Fruit fly (Drosophila melanogaster): ENCODE data around the gene Cyp312a1.
A peak's percentile ranks its signal among the peaks of the same experiment; 100 is the strongest.

Cyp312a1 gene

DNA sequence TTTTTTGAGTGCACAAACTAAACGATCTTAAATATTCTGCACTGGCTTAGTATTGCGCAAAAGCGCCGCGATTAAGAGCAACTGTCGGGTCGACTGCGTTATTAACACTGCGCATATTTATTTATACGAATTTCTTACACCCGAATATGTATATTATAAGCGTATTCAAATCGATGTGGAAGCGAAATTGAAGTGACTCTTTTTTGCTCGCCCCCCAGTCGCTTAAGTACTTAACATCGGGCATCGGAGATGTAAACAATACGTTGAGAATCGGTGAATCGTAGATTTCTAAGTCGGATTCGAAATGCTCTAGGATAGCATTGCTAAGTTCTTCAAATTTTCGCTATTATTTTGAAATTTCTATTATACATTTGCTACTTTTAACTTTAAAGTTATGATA is at the start of gene Cyp312a1:
Gene Cyp312a1, minus strand, starts transcription at position 101 of the 400 bp plus-strand sequence.
- no peak for TF ChIP-seq noc (tag; optimal IDR thresholded peaks at IDR 0.05)

DNA sequence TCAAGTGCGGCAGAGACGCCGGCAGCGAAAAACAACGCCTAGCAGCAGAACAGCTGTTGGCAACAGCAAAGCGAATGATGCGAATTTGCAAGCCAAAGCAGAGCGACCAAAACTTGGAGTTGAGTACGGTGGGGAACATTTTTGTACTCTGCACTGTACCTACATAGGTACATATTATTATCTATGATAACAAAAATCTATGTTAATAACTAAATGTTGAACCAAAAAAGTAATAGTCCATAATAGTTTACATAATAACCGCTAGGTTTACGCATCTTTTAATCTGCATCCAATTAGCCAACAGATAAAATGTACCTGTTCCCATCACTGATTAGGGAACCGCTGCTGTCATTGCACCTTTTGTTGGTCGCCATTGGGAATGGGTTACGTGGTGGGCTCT is 49.4 kb upstream of the Cyp312a1 start:
- no peak for TF ChIP-seq noc (tag; optimal IDR thresholded peaks at IDR 0.05)

DNA sequence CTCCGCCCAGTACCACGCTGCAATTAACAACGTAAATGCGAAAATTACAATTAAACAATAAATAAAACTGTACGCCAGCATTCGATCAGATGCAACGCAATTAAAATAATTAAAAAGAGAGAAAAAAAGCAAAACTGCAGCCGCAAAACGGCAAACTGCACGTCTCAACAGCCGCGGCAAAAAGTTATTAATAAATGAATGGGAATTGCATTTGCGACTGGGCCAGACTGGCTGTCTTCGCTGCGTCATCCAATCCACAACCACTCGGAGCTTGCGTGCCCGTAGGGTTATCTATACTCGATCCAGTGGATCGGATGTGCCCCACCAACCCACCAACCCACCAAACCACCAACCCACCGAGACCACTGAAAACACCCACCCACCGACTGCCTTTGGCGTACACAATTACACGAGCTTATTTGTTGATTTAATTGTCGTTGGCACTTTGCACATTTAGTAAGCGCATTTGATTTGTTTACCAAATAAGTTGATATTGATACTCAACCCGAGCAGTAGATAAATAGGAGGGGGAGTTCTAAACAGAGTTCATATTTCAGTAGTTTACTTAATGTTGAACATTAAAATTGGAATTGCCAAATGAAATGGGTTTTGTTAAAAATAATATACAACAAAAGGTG is 47.2 kb upstream of the Cyp312a1 start:
- no peak for TF ChIP-seq noc (tag; optimal IDR thresholded peaks at IDR 0.05)

DNA sequence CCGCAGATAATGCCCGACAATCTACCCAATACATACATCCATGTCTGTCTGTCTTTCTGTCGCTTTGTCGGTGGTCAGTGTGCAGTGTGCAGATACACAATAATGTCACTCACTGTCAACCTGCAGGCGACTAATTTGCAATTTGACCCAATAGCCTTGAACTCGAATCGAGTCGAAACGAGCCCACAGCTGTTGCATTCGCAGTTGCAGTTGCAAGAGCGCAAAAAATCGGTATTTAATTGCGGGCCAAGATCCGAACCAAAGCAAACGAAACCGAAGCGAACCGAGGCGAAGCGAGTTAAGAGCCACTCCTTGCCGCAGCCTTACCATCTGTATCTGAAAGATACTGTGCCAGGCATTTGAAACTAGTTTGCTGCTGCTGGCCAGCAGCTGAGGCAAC is 42.3 kb upstream of the Cyp312a1 start:
- no peak for TF ChIP-seq noc (tag; optimal IDR thresholded peaks at IDR 0.05)

DNA sequence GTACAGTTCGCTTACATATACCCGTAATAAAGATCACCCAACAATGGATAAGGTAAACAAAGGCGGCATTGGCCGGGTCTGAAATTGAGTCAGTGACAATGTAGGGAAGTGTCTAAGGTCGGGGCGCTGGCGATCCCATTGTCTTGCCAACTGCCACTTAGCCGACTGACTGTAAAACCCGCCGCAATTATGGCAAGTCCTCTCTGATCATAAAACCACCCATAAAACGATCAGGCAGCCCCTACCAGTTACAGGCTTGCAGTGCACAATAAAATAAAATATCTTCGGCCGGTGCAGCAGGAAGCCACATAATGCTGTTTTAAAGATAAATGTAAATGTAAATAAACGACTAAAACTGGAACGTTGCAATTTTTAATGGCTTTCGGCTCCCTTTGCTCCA is 41.2 kb upstream of the Cyp312a1 start:
- TF ChIP-seq noc (tag; optimal IDR thresholded peaks at IDR 0.05), result no peak

DNA sequence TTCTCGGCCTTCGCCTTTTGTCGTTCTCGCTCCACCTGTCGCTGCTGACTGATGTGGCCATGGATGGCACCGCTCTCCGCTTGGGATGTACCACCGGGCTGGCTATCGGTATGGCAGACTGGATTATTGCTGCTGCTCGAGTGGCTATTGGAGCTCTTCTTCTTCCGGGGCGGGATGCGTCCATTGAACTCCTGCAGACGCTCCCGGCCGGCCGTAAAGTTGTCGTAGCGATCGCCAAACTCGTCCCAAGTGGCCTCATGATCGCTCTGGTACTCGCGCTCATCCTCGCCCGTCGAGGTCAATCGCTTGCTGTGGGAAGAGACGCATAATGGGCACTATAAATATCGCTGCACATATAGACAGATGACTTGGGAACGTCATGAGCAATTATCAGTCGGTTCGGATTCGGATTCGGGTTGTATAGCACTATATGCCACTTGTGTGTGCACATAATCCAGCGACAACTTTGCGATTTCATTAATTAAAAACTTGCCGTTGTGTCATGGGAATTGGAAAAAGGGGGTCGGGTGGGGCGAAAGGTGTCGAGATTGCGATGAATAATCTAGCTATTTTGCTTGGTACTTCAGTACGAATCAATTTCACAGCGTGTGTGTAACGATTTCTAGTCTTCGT is 39.7 kb upstream of the Cyp312a1 start:
- TF ChIP-seq noc (tag; optimal IDR thresholded peaks at IDR 0.05), result no peak

DNA sequence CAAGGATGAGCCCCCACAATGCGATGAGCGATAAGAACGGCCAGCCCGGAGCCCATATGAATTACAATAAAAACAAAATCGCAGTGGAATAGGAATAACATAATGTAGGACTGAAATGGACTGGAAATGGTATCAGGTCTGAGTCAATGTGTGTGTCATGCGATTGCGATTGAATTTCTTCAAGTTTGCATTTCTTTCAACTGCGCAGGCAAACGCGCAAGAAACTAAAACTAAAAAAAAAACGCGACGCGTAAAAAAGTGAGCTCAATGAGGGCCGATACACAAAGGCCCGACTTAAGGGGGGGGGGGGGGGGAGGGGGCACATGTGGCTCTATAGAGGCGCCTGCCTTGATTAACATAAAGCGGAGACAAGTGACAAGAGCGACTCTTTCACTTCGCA is 38.6 kb upstream of the Cyp312a1 start:
- no peak for TF ChIP-seq noc (tag; optimal IDR thresholded peaks at IDR 0.05)

DNA sequence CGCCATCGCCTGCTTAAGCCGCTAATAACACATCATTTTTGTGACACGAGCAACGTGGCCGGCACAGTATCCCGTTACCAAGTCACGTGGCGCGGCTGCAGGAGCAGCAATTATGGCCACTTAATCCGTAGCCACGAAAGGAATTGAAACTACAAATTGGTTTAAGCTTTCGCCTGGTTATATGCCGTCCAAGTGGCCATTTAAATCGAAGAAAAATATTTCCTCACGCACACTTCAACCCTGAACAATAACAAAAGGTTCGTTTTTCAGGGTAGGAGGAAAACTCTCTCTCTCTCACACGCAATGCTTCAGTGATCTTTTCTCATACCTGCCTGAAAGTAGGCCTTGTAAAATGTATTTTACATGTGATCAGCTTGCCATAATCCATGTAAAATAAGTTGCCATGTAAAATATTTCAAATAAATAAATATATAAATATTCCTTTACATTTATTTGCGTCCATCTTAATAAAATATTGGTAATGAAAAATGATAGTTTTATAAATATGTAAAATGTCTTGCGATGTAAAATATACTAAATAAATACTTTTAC is 34.6 kb upstream of the Cyp312a1 start:
- TF ChIP-seq noc (tag; optimal IDR thresholded peaks at IDR 0.05), result no peak

DNA sequence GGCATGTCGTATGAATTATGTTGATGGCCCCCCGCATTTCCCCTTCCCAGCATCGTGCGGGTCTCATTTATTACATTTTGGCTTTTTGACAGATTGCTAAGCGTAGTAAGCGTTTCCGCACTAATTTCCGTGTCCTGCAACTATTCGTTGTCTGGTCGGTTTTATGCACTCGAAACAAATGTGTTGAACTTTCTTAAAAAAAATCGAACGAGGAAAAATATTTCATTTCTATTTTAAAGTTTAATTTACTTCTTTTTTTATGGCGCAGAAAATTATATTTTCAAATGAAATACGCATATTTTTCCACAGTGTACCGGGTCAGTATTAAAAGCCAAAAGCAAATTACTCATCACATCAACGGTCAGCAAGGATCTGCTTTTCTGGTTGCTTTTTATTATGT is 32.3 kb upstream of the Cyp312a1 start:
- TF ChIP-seq noc (tag; optimal IDR thresholded peaks at IDR 0.05), result no peak

DNA sequence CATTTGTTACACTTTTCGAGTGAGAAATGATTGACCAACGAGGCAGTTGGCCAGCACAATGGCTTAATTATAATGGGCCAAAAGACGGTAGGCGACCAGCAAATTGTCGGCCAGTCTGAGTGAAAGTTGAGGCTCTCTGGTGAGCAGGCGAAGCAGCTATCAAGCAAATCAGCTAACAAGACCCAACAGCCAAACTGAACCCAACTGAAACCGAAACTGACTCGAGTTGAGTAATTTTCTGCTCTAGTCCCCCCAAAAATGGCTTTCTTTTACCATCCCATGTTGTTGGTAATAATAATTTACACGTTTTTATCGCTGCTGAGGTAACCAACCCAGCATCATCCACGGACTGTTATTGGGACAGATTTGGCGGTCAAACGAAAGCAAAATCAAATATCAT is 30.6 kb upstream of the Cyp312a1 start:
- TF ChIP-seq noc (tag; optimal IDR thresholded peaks at IDR 0.05), result no peak

DNA sequence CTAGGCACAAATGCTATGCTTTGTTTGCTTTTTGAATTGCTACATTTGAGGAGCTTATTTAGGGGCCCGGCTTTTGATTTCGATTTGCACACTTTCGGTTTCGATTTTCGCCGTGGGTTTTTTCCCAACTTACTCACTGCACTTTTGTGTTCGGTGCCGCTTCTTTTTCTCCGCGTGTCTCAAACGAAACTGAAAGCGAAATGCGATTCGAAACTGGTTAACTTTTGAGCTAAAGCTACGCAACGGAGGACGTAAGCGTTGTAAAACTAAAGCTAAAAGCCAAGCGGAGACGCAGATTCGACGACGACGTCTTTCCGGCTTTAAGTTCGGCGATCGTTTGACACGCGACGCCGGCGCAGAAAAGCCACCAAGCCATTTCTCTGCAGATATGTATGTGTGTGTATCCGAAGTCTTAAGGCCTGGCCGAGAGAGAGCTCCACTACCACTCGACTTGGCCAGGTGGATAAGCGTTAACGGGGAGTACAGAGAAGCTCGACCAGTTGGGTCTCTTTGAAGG is 29.7 kb upstream of the Cyp312a1 start, which contains the start of gene CG13699:
Gene CG13699, minus strand, starts transcription at position 349 of the 517 bp plus-strand sequence.
- no peak for TF ChIP-seq noc (tag; optimal IDR thresholded peaks at IDR 0.05)

DNA sequence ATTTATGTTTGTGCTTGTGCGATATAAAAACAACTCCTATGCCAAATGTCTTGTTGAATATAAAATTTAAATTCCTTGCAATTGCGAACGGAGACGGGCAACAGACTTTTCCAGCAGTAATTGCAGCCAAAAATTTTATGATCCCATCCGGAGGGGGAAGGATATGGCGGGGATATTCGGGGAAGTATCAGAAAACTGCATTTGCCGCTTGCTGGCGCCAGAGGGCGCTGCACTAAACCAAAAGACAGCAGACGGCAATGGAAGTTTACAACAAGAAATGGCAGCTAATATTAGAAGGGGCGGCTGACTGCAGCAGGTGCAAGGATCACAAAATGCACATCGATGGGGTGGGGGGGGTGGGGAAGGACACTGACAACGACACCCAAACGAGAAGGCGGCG is 28.7 kb upstream of the Cyp312a1 start:
- TF ChIP-seq noc (tag; optimal IDR thresholded peaks at IDR 0.05), result no peak

DNA sequence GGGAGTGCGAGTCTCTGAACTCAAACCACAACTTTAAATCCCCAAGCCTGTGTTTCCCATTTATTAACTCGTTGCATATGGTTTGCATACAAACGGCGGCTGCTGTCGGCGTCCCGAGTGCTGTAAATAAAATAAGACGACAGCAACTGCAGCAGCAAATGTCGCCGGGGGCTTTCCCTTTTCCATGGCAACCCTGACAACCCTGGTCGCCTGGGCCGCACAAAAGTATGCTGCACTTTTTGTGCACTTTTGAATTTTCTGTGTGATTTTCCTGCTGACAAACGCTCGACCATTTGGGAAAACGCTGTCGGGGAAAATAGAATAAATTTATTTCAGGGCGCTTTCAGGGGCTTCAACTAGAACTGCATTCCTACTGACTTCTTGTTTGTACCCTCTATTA is 21.7 kb upstream of the Cyp312a1 start:
- TF ChIP-seq noc (tag; optimal IDR thresholded peaks at IDR 0.05), result no peak

DNA sequence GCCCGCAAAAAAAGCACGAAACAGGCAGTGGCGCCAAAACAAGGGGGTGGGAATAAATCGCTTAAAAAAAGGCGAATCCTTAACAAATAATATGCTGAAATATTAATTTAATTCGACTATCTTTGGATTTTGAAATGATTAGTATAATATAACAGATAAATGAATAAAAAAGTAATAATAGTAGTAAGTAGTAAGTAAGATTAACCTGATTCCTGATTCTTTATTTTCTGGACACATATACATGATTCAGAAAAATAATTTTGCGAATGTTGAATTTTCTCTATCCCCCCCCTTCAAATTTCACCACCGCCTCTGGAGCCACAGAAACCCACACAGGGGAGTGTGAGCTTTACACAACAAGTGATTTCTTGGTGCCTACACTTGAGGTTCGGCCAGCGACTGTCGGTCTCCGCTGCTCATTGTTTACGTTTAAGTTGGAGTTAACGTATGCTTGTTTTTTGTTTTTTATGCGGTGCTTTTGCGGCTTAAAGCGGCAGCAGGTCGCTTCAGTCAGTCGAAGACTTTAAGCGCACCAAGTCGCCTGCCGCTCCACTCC is 16.0 kb upstream of the Cyp312a1 start, which contains the start of gene CG7330:
Gene CG7330, plus strand, starts transcription at position 506 of the 556 bp plus-strand sequence.
- TF ChIP-seq noc (tag; optimal IDR thresholded peaks at IDR 0.05), result peak; percentile 97

DNA sequence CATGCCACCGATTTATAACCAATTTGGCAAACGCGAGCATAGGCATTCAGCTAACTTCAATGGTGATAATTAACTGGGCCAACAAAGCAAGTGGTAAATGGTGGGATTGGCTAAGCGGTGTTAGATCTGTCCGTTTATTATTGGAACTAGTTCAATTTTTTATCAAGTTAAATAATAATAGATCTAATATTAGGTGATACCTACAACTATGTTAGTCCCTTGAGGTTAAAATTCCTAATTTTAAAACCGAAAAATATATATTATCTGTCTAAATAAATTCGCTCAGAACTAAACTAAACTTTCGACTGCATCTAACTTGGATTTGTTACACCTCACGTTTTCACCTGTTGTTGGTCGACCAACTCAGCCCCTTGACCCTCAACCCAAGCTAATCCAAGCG is 15.1 kb upstream of the Cyp312a1 start:
- TF ChIP-seq noc (tag; optimal IDR thresholded peaks at IDR 0.05), result no peak

DNA sequence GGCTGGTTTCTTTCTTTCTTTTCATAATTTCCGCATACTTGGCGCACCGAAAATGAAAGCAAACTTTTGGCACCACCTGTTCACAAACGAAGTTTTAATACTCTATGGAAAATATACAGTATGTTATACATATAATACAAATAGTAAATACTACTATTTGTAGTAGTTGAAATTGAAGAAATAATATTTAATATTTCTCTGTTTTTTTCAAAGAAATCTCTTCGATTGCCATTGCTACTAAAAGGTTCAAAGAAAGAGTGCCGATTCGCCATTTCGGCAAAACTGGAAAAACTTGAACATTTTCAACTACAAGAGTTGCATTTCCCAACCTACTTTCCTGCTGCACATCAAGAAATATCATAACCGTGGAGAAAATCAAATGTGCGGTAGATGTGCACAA is 14.3 kb upstream of the Cyp312a1 start:
- no peak for TF ChIP-seq noc (tag; optimal IDR thresholded peaks at IDR 0.05)

DNA sequence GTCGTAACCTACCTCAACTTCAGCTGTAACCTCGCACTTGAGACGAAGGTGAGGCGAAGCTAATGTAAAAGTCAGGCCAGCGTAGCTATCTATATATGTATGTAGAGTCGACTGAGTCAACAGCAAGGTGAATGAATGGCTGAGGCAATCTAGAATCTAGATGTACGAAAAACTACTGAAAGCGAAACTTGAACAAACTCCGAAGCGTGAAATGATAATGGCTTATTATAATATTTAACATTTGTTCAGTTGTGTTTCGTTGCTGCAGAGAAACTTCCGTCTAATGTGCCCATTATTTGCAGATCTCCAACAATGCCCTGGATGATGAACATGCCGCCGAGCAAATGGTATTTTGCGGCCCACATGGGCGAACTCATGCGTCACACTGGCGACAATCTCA is 12.1 kb upstream of the Cyp312a1 start:
- peak; percentile 1 for TF ChIP-seq noc (tag; optimal IDR thresholded peaks at IDR 0.05)

Measured in whole organism, larva.